Worm (Caenorhabditis elegans) whole organism, L4 larva: ENCODE results near the gene pas-6.

Experiments used
- D1046.2 ChIP-seq: fragments of 200-800 bp; sonication (Bioruptor generic); IDR thresholded peaks from 2 replicates; pipeline ENCODE4 v1.3.6; 2022; ENCODE audit warnings: missing genetic modification characterization, missing compliant biosample characterization
- F10B5.3 ChIP-seq: sonication (generic microtip); optimal IDR thresholded peaks from 2 replicates; lab custom pipeline; 2016; ENCODE audit warnings: mild to moderate bottlenecking, missing genetic modification characterization, missing compliant biosample characterization
- F26F4.8 ChIP-seq: fragments of 200-800 bp; sonication (Bioruptor generic); conservative IDR thresholded peaks from 2 replicates; pipeline ENCODE4 v1.3.6; 2022; ENCODE audit warnings: missing genetic modification characterization, missing compliant biosample characterization
- F37D6.2 ChIP-seq: sonication (generic microtip); optimal IDR thresholded peaks from 2 replicates; lab custom pipeline; 2016; ENCODE audit warnings: mild to moderate bottlenecking, missing genetic modification characterization, missing compliant biosample characterization
- F44E2.7 ChIP-seq: fragments of 200-800 bp; sonication (Bioruptor generic); IDR thresholded peaks from 2 replicates; pipeline ENCODE4 v2.1.2; 2022; ENCODE audit warnings: missing genetic modification characterization, missing compliant biosample characterization
- T26A8.4 ChIP-seq: fragments of 200-800 bp; sonication (Bioruptor generic); IDR thresholded peaks from 2 replicates; pipeline ENCODE4 v1.3.6; 2022; ENCODE audit warnings: missing genetic modification characterization, missing compliant biosample characterization
- Y48G9A.11 ChIP-seq: fragments of 200-800 bp; sonication (Bioruptor generic); IDR thresholded peaks from 2 replicates; pipeline ENCODE4 v1.3.6; 2022; ENCODE audit warnings: missing genetic modification reagents, missing genetic modification characterization, missing compliant biosample characterization
- Y5F2A.4 ChIP-seq: fragments of 200-800 bp; sonication (Bioruptor generic); optimal IDR thresholded peaks from 2 replicates; lab custom pipeline; 2018; ENCODE audit warnings: mild to moderate bottlenecking, missing genetic modification characterization, missing compliant biosample characterization
- Y75B8A.6 ChIP-seq: fragments of 200-800 bp; sonication (Bioruptor generic); IDR thresholded peaks from 2 replicates; pipeline ENCODE4 v1.3.6; 2022; ENCODE audit warnings: missing genetic modification reagents, missing genetic modification characterization, missing compliant biosample characterization
- aha-1 ChIP-seq: fragments of 150-350 bp; peaks from one replicate; lab custom pipeline; 2014; ENCODE audit warnings: missing biosample characterization, missing genetic modification characterization
- arid-1 ChIP-seq: fragments of 200-800 bp; sonication (Bioruptor generic); conservative IDR thresholded peaks from 2 replicates; pipeline ENCODE4 v1.3.6; 2022; ENCODE audit warnings: missing genetic modification reagents, missing genetic modification characterization, missing compliant biosample characterization
- attf-4 ChIP-seq: sonication (generic microtip); optimal IDR thresholded peaks from 3 replicates; lab custom pipeline; 2017; ENCODE audit warnings: missing biosample characterization, missing genetic modification characterization
- ceh-20 ChIP-seq: fragments of 200-800 bp; sonication (Bioruptor generic); IDR thresholded peaks from 2 replicates; pipeline ENCODE4 v1.3.6; 2022; ENCODE audit warnings: missing genetic modification reagents, missing genetic modification characterization, missing compliant biosample characterization
- ceh-28 ChIP-seq: fragments of 150-350 bp; optimal IDR thresholded peaks from 2 replicates; lab custom pipeline; 2014; ENCODE audit warnings: missing biosample characterization, missing genetic modification reagents, missing genetic modification characterization
- ceh-32 ChIP-seq: sonication (generic microtip); optimal IDR thresholded peaks from 2 replicates; lab custom pipeline; 2016; ENCODE audit warnings: mild to moderate bottlenecking, missing genetic modification characterization, missing compliant biosample characterization; ENCODE audit not compliant: poor library complexity
- ceh-62 ChIP-seq: sonication (generic microtip); optimal IDR thresholded peaks from 2 replicates; lab custom pipeline; 2017; ENCODE audit warnings: missing biosample characterization, missing genetic modification characterization
- daf-16 ChIP-seq, 3 experiments: sonication (generic microtip); optimal IDR thresholded peaks; 2 replicates each; lab custom pipeline; 2016 to 2017; ENCODE audit warnings: missing genetic modification characterization in 3 of 3, missing genetic modification reagents in 3 of 3, mild to moderate bottlenecking in 2 of 3, missing compliant biosample characterization in 2 of 3, missing biosample characterization in 1 of 3, moderate library complexity in 1 of 3
- dmd-8 ChIP-seq: fragments of 200-800 bp; sonication (Bioruptor generic); IDR thresholded peaks from 2 replicates; pipeline ENCODE4 v1.3.6; 2022; ENCODE audit warnings: missing genetic modification characterization, missing compliant biosample characterization
- duxl-1 ChIP-seq: sonication (generic microtip); optimal IDR thresholded peaks from 2 replicates; lab custom pipeline; 2016; ENCODE audit warnings: mild to moderate bottlenecking, missing genetic modification characterization, moderate library complexity, missing compliant biosample characterization; ENCODE audit not compliant: poor library complexity
- dve-1 ChIP-seq: sonication (generic microtip); optimal IDR thresholded peaks from 2 replicates; lab custom pipeline; 2017; ENCODE audit warnings: antibody characterized with exemption, mild to moderate bottlenecking, missing genetic modification characterization, missing compliant biosample characterization; ENCODE audit not compliant: insufficient read depth
- egl-27 ChIP-seq: sonication (generic microtip); optimal IDR thresholded peaks from 3 replicates; lab custom pipeline; 2017; ENCODE audit warnings: missing biosample characterization, missing genetic modification reagents, missing genetic modification characterization
- fos-1 ChIP-seq: fragments of 150-350 bp; optimal IDR thresholded peaks from 2 replicates; lab custom pipeline; 2014; ENCODE audit warnings: missing biosample characterization, missing genetic modification characterization
- hlh-11 ChIP-seq: fragments of 200-800 bp; sonication (Bioruptor generic); optimal IDR thresholded peaks from 2 replicates; lab custom pipeline; 2018; ENCODE audit warnings: mild to moderate bottlenecking, missing genetic modification characterization, missing compliant biosample characterization
- hlh-30 ChIP-seq: sonication (generic microtip); optimal IDR thresholded peaks from 2 replicates; lab custom pipeline; 2017; ENCODE audit warnings: antibody characterized with exemption, mild to moderate bottlenecking, missing genetic modification characterization, missing compliant biosample characterization; ENCODE audit not compliant: insufficient read depth
- jun-1 ChIP-seq: fragments of 150-350 bp; optimal IDR thresholded peaks from 2 replicates; lab custom pipeline; 2014; ENCODE audit warnings: missing biosample characterization, missing genetic modification reagents, missing genetic modification characterization
- lin-13 ChIP-seq: fragments of 150-350 bp; optimal IDR thresholded peaks from 2 replicates; lab custom pipeline; 2014; ENCODE audit warnings: missing biosample characterization, missing genetic modification reagents, missing genetic modification characterization
- lin-38 ChIP-seq: fragments of 200-800 bp; sonication (Bioruptor generic); IDR thresholded peaks from 2 replicates; pipeline ENCODE4 v1.3.6; 2022; ENCODE audit warnings: missing genetic modification reagents, missing genetic modification characterization, missing compliant biosample characterization
- lin-39 ChIP-seq: fragments of 150-350 bp; optimal IDR thresholded peaks from 2 replicates; lab custom pipeline; 2014; ENCODE audit warnings: missing biosample characterization, missing genetic modification reagents, missing genetic modification characterization
- lsy-2 ChIP-seq, 2 experiments: fragments of 150-350 bp in 1 of 2; sonication (generic microtip) in 1 of 2; optimal IDR thresholded peaks; 2 replicates each; lab custom pipeline; 2014 to 2017; ENCODE audit warnings: missing biosample characterization in 2 of 2, missing genetic modification characterization in 2 of 2
- madf-5 ChIP-seq, 2 experiments: fragments of 200-800 bp; sonication (Bioruptor generic); IDR thresholded peaks; 2 replicates each; pipeline ENCODE4 v1.3.6; 2022; ENCODE audit warnings: missing compliant biosample characterization in 2 of 2, missing genetic modification characterization in 2 of 2
- mes-2 ChIP-seq: sonication (generic microtip); optimal IDR thresholded peaks from 2 replicates; lab custom pipeline; 2016; ENCODE audit warnings: missing genotype, mild to moderate bottlenecking, missing genetic modification characterization, missing compliant biosample characterization; ENCODE audit not compliant: poor library complexity, severe bottlenecking
- nhr-11 ChIP-seq: fragments of 150-350 bp; optimal IDR thresholded peaks from 2 replicates; lab custom pipeline; 2014; ENCODE audit warnings: missing biosample characterization, missing genetic modification characterization
- nhr-237 ChIP-seq: sonication (generic microtip); optimal IDR thresholded peaks from 2 replicates; lab custom pipeline; 2017; ENCODE audit warnings: missing biosample characterization, missing genetic modification characterization
- nhr-28 ChIP-seq: fragments of 150-350 bp; optimal IDR thresholded peaks from 2 replicates; lab custom pipeline; 2014; ENCODE audit warnings: missing biosample characterization, missing genetic modification characterization
- nhr-42 ChIP-seq: fragments of 200-800 bp; sonication (Bioruptor generic); IDR thresholded peaks from 2 replicates; pipeline ENCODE4 v1.3.6; 2022; ENCODE audit warnings: missing genetic modification characterization, missing compliant biosample characterization
- nhr-48 ChIP-seq: sonication (generic microtip); optimal IDR thresholded peaks from 2 replicates; lab custom pipeline; 2016; ENCODE audit warnings: mild to moderate bottlenecking, missing genetic modification characterization, missing compliant biosample characterization
- nhr-77 ChIP-seq: fragments of 150-350 bp; optimal IDR thresholded peaks from 2 replicates; lab custom pipeline; 2014; ENCODE audit warnings: missing biosample characterization, missing genetic modification characterization
- saeg-2 ChIP-seq: fragments of 200-800 bp; sonication (Bioruptor generic); IDR thresholded peaks from 2 replicates; pipeline ENCODE4 v1.3.6; 2022; ENCODE audit warnings: missing genetic modification reagents, missing genetic modification characterization, missing compliant biosample characterization
- set-16 ChIP-seq: fragments of 200-800 bp; sonication (Bioruptor generic); IDR thresholded peaks from 2 replicates; pipeline ENCODE4 v1.3.6; 2022; ENCODE audit warnings: missing genetic modification reagents, missing genetic modification characterization, missing compliant biosample characterization
- skn-1 ChIP-seq: fragments of 150-350 bp; optimal IDR thresholded peaks from 2 replicates; lab custom pipeline; 2014; ENCODE audit warnings: missing biosample characterization, missing genetic modification characterization
- snpc-1.2 ChIP-seq: fragments of 200-800 bp; sonication (Bioruptor generic); IDR thresholded peaks from 2 replicates; pipeline ENCODE4 v1.3.6; 2022; ENCODE audit warnings: missing genetic modification reagents, missing genetic modification characterization, missing compliant biosample characterization
- spr-3 ChIP-seq: fragments of 200-800 bp; sonication (Bioruptor generic); optimal IDR thresholded peaks from 2 replicates; lab custom pipeline; 2018; ENCODE audit warnings: mild to moderate bottlenecking, missing genetic modification characterization, missing compliant biosample characterization
- tag-97 ChIP-seq: fragments of 200-800 bp; sonication (Bioruptor generic); IDR thresholded peaks from 2 replicates; pipeline ENCODE4 v1.3.6; 2022; ENCODE audit warnings: missing genetic modification characterization, missing compliant biosample characterization
- tra-1 ChIP-seq: fragments of 200-800 bp; sonication (Bioruptor generic); IDR thresholded peaks from 2 replicates; pipeline ENCODE4 v1.3.6; 2022; ENCODE audit warnings: missing genetic modification reagents, missing genetic modification characterization, missing compliant biosample characterization
- unc-130 ChIP-seq: sonication (generic microtip); optimal IDR thresholded peaks from 2 replicates; lab custom pipeline; 2016; ENCODE audit warnings: missing genetic modification reagents, missing genetic modification characterization, missing compliant biosample characterization
- unc-39 ChIP-seq: sonication (generic microtip); optimal IDR thresholded peaks from 2 replicates; lab custom pipeline; 2017; ENCODE audit warnings: missing biosample characterization, missing genetic modification characterization
- unc-62 ChIP-seq, 3 experiments: fragments of 150-350 bp in 1 of 3; sonication (generic microtip); optimal IDR thresholded peaks in 2 of 3; peaks in 1 of 3; 1 replicate in 1 of 3; 2 replicates in 2 of 3; lab custom pipeline; 2014 to 2017; ENCODE audit warnings: missing biosample characterization in 3 of 3, missing genetic modification characterization in 3 of 3, missing genetic modification reagents in 3 of 3, missing genotype in 1 of 3
- vab-7 ChIP-seq: fragments of 200-800 bp; sonication (Bioruptor generic); IDR thresholded peaks from 2 replicates; pipeline ENCODE4 v1.3.6; 2022; ENCODE audit warnings: missing genetic modification reagents, missing genetic modification characterization, missing compliant biosample characterization
- zip-11 ChIP-seq: fragments of 200-800 bp; sonication (Bioruptor generic); IDR thresholded peaks from 2 replicates; pipeline ENCODE4 v1.3.6; 2022; ENCODE audit warnings: missing genetic modification characterization, missing compliant biosample characterization
- ztf-11 ChIP-seq: fragments of 150-350 bp; optimal IDR thresholded peaks from 2 replicates; lab custom pipeline; 2014; ENCODE audit warnings: missing biosample characterization, missing genetic modification characterization
- ztf-7 ChIP-seq: fragments of 150-350 bp; optimal IDR thresholded peaks from 2 replicates; lab custom pipeline; 2014; ENCODE audit warnings: missing biosample characterization, missing genetic modification characterization

pas-6 gene

ce11 chrV:5591887-5592286, 7.7 kb upstream of the pas-6 start (continued):
- TF ChIP-seq set-16: no peak
- TF ChIP-seq spr-3 (GFP tag; lab: Kevin White, UChicago): peak; percentile 2
- 0 out of 2 replicates have a peak, but pooled peaks have one; percentile 52 for TF ChIP-seq saeg-2 (GFP tag; lab: Robert Waterston, UW)
- peak; percentile 87; the same call in 1 of the 2 replicates for TF ChIP-seq D1046.2 (GFP tag; lab: Robert Waterston, UW)
- no peak for TF ChIP-seq nhr-48 (tag; lab: Kevin White, UChicago)
- TF ChIP-seq tra-1 (GFP tag; lab: Robert Waterston, UW): peak; percentile 47; the same call in 1 of the 2 replicates
- TF ChIP-seq ceh-32 (tag; lab: Kevin White, UChicago): no peak
- no peak for TF ChIP-seq lin-13 (GFP tag; lab: Kevin White, UChicago)
- TF ChIP-seq nhr-11: no peak
- TF ChIP-seq ztf-7 (tag; lab: Kevin White, UChicago): no peak
- TF ChIP-seq daf-16 (GFP tag; optimal IDR thresholded peaks at IDR 0.05; lab: Kevin White, UChicago): peak in 1 of 2 experiments; percentile 27
- no peak for TF ChIP-seq daf-16 (tag; optimal IDR thresholded peaks at IDR 0.05; lab: Kevin White, UChicago)
- TF ChIP-seq attf-4 (tag; lab: Kevin White, UChicago): no peak
- no peak for TF ChIP-seq T26A8.4
- TF ChIP-seq dmd-8: peak; percentile 86
- no peak for TF ChIP-seq lsy-2 (tag; optimal IDR thresholded peaks at IDR 0.05; lab: Kevin White, UChicago)
- no peak for TF ChIP-seq skn-1 (tag; lab: Kevin White, UChicago)
- TF ChIP-seq unc-62 (GFP tag; optimal IDR thresholded peaks at IDR 0.05 in 1 of 2; lab: Kevin White, UChicago): no peak
- TF ChIP-seq unc-62 (tag; optimal IDR thresholded peaks at IDR 0.05; lab: Kevin White, UChicago): no peak
- TF ChIP-seq dve-1 (tag; lab: Kevin White, UChicago): no peak
- no peak for TF ChIP-seq ceh-62 (tag; lab: Kevin White, UChicago)
- no peak for TF ChIP-seq nhr-28 (tag; lab: Kevin White, UChicago)
- TF ChIP-seq ceh-20 (GFP tag; lab: Robert Waterston, UW): no peak
- TF ChIP-seq unc-39 (tag; lab: Kevin White, UChicago): no peak
- peak; percentile 76 for TF ChIP-seq F26F4.8 (GFP tag; lab: Robert Waterston, UW)
- no peak for TF ChIP-seq jun-1 (tag; lab: Kevin White, UChicago)
- TF ChIP-seq unc-130 (GFP tag; lab: Kevin White, UChicago): peak; percentile 33
- no peak for TF ChIP-seq tag-97 (GFP tag; lab: Robert Waterston, UW)
- no peak for TF ChIP-seq nhr-42 (GFP tag; lab: Robert Waterston, UW)
- TF ChIP-seq nhr-77: no peak
- peak; percentile 94 for TF ChIP-seq arid-1
- peak; percentile 78 for TF ChIP-seq vab-7
- 0 out of 2 replicates have a peak, but pooled peaks have one; percentile 19 for TF ChIP-seq F44E2.7 (GFP tag; lab: Robert Waterston, UW)
- TF ChIP-seq lin-38 (GFP tag; lab: Robert Waterston, UW): peak; percentile 72
- no peak for TF ChIP-seq nhr-237 (tag; lab: Kevin White, UChicago)
- peak; percentile 93 for TF ChIP-seq Y75B8A.6 (GFP tag; lab: Robert Waterston, UW)
- no peak for TF ChIP-seq fos-1 (tag; lab: Kevin White, UChicago)
- TF ChIP-seq Y5F2A.4: peak; percentile 42
- no peak for TF ChIP-seq egl-27 (tag; lab: Kevin White, UChicago)
- TF ChIP-seq lin-39 (tag; lab: Kevin White, UChicago): no peak
- peak; percentile 10 for TF ChIP-seq mes-2 (tag; lab: Kevin White, UChicago)
- TF ChIP-seq ztf-11 (tag; lab: Kevin White, UChicago): no peak
- no peak for TF ChIP-seq F37D6.2
- no peak for TF ChIP-seq ceh-28 (tag; lab: Kevin White, UChicago)
- TF ChIP-seq zip-11 (GFP tag; lab: Robert Waterston, UW): no peak
- TF ChIP-seq hlh-30 (tag; lab: Kevin White, UChicago): no peak
- no peak for TF ChIP-seq aha-1 (tag; lab: Kevin White, UChicago)
- TF ChIP-seq duxl-1: peak; percentile 51
- peak; percentile 87 for TF ChIP-seq snpc-1.2 (GFP tag; lab: Robert Waterston, UW)
- TF ChIP-seq F10B5.3 (tag; lab: Kevin White, UChicago): no peak
- peak; percentile 78 to 94; a peak in 3 of 4 replicates for TF ChIP-seq madf-5 (GFP tag; IDR thresholded peaks at IDR 0.05; lab: Robert Waterston, UW)
- TF ChIP-seq Y48G9A.11 (GFP tag; lab: Robert Waterston, UW): peak; percentile 78
- TF ChIP-seq hlh-11 (tag; lab: Kevin White, UChicago): no peak
